Fruit fly (Drosophila melanogaster): ENCODE data around the gene CG44142.

Gene CG44142

DNA sequence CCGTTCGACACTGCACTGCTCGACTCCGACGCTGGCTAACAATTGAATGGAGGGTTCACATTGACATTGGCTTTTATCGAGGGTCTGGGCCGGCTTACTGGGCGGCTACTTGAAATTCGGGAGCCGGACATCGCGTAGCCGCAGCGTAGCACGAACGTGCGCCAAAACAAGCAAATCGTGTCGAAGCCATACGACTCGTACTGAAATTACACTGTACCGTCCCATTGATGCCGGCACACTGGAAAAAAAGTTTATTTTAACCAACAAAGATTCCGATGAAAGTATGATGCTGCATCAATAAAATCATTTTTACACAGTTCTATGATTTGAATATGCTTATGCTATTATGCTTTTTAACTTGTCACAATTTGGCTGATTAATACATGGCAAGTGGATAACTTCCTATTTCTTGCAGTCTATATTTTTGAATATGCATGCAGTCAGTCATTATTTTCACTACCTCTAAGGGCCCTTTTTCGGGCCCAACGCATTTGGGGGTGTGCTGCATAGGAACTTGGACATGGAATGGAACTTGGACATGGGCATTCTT, 24.1 kb downstream of the CG44142 start, which contains the start of gene apn:
Gene apn, minus strand, starts transcription at position 51 of the 550 bp plus-strand sequence.
- TF ChIP-seq CG34367 (tag; optimal IDR thresholded peaks at IDR 0.05) (no peak), CG17806 (tag; optimal IDR thresholded peaks at IDR 0.05) (no peak), Pif1A (GFP tag; optimal IDR thresholded peaks at IDR 0.05) (no peak), CG4496 (GFP tag; IDR thresholded peaks at IDR 0.05) (no peak), EcR (GFP tag; optimal IDR thresholded peaks at IDR 0.05) (no peak), Snoo (tag; optimal IDR thresholded peaks at IDR 0.05) (no peak), Pif1B (GFP tag; optimal IDR thresholded peaks at IDR 0.05) (no peak), CG13204 (GFP tag; optimal IDR thresholded peaks at IDR 0.05) (no peak), D1 (tag; optimal IDR thresholded peaks at IDR 0.05) (no peak), CG8301 (tag; optimal IDR thresholded peaks at IDR 0.05) (no peak)

DNA sequence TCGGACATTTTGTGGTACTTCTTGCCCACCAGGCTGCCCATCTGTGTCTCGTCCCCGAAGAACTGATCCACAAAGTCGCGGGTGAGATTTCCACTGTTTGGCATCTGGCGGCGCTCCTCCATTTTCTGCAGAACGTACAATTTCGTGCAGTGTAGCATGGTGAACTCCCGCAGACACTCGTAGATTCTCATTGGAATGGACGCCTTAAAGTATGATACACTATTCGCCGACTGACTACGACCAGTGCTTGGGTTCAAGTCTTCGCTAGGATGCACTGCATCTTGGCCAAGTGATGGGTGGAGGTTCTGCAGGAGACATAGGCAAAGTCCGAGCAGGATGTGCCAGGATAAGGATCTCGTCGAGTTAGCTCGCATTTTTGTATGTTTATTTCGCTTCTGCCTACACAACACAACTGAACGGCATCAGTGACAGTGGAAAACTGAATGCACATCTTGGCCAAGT, 26.8 kb downstream of the CG44142 start, which contains the start of gene CG15888:
Gene CG15888, minus strand, starts transcription at position 412 of the 462 bp plus-strand sequence.
- TF ChIP-seq fd96Ca (GFP tag; IDR thresholded peaks at IDR 0.05) (no peak), Snoo (tag; optimal IDR thresholded peaks at IDR 0.05) (no peak), CG14655 (GFP tag; optimal IDR thresholded peaks at IDR 0.05) (no peak), Pif1B (GFP tag; optimal IDR thresholded peaks at IDR 0.05) (no peak), CG34367 (tag; optimal IDR thresholded peaks at IDR 0.05) (no peak), D1 (tag; optimal IDR thresholded peaks at IDR 0.05) (no peak), EcR (GFP tag; optimal IDR thresholded peaks at IDR 0.05) (no peak), Pif1A (GFP tag; optimal IDR thresholded peaks at IDR 0.05) (no peak), CG17806 (tag; optimal IDR thresholded peaks at IDR 0.05) (no peak), CG13204 (GFP tag; optimal IDR thresholded peaks at IDR 0.05) (no peak)

DNA sequence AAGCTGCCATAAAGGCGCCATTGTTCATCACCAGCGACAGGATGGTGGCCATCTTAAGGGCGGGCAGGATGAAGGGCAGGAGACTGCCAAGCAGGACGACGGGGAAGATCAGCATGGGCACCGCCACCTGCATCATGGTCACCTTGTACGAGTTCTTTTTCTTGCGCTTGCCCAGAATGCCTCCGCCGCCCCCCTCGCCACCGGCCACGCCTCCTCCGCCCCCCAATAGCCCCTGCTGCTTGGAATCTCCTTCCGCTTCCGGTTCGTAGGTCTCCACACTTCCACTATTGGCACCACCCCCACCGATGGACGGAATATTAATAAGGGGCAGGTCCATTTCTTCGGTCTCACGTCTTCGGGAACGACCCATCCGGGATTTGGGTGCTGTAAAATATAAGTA, 27.9 kb downstream of the CG44142 start:
- no peak for TF ChIP-seq rn (GFP tag; IDR thresholded peaks at IDR 0.05)
- no peak for TF ChIP-seq CG4496 (GFP tag; IDR thresholded peaks at IDR 0.05)
- no peak for TF ChIP-seq CG32121 (GFP tag; IDR thresholded peaks at IDR 0.05)
- TF ChIP-seq Pif1B (GFP tag; optimal IDR thresholded peaks at IDR 0.05) = no peak
- TF ChIP-seq EcR (GFP tag; optimal IDR thresholded peaks at IDR 0.05) = no peak
- no peak for TF ChIP-seq CG10348 (GFP tag; IDR thresholded peaks at IDR 0.05)
- no peak for TF ChIP-seq CG9948 (tag; optimal IDR thresholded peaks at IDR 0.05)
- TF ChIP-seq D1 (tag; optimal IDR thresholded peaks at IDR 0.05) = no peak
- TF ChIP-seq Pif1A (GFP tag; optimal IDR thresholded peaks at IDR 0.05) = no peak
- TF ChIP-seq CG13204 (GFP tag; optimal IDR thresholded peaks at IDR 0.05) = no peak
- TF ChIP-seq CG8159 (tag; optimal IDR thresholded peaks at IDR 0.05) = no peak
- no peak for TF ChIP-seq CG8301 (tag; optimal IDR thresholded peaks at IDR 0.05)
- no peak for TF ChIP-seq CG17806 (tag; optimal IDR thresholded peaks at IDR 0.05)
- TF ChIP-seq CG34367 (tag; optimal IDR thresholded peaks at IDR 0.05) = no peak
- TF ChIP-seq gl (tag; optimal IDR thresholded peaks at IDR 0.05) = no peak

DNA sequence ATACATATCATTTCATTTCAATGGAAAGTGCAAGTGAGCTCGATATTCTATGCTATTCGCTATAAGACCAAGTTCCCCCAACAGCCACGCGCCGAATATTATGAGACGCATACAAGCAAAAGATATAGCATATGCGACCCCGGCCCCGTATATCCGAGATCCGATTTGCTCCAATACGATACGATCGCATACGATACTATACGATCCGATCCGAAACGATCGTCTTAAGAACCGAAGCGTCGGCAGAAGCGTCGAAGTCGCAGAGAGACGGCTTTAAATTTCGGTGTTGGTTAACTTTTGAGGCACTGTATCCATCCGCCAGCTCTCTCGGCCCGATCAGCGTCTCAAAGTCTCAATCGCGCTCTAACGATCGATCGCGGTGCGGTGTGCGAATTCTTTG, 33.6 kb downstream of the CG44142 start, which contains the start of gene CG8630:
Gene CG8630, plus strand, starts transcription at position 303 of the 400 bp plus-strand sequence.
- TF ChIP-seq Pif1B (GFP tag; optimal IDR thresholded peaks at IDR 0.05) (no peak), CG4496 (GFP tag; IDR thresholded peaks at IDR 0.05) (0 out of 3 replicates have a peak, but pooled peaks have one; percentile 12)

DNA sequence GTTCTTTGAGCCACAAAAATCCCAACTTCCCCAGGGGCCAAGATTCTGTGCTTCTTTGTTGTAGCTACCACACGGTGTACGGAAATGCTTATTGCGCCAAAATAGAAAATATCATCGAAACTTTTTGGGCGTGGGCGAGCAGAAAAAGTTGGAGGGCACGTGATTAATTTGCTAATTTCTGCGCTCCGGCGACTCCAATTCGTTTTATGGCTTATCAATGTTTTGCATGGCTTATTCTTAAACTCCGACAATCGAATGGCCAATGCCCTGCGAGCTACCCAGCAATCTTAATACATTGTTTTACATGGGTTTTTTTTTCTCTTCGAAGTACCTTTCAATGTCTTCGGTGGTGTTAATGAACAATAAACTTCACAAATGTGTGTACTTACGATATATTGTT, 37.5 kb downstream of the CG44142 start:
- TF ChIP-seq CG14655 (GFP tag; optimal IDR thresholded peaks at IDR 0.05) = no peak
- TF ChIP-seq CG8159 (tag; optimal IDR thresholded peaks at IDR 0.05) = no peak
- no peak for TF ChIP-seq CG15710 (tag; optimal IDR thresholded peaks at IDR 0.05)
- TF ChIP-seq CG9948 (tag; optimal IDR thresholded peaks at IDR 0.05) = no peak
- TF ChIP-seq CG32121 (GFP tag; IDR thresholded peaks at IDR 0.05) = no peak
- no peak for TF ChIP-seq Pif1B (GFP tag; optimal IDR thresholded peaks at IDR 0.05)
- no peak for TF ChIP-seq Pif1A (GFP tag; optimal IDR thresholded peaks at IDR 0.05)

DNA sequence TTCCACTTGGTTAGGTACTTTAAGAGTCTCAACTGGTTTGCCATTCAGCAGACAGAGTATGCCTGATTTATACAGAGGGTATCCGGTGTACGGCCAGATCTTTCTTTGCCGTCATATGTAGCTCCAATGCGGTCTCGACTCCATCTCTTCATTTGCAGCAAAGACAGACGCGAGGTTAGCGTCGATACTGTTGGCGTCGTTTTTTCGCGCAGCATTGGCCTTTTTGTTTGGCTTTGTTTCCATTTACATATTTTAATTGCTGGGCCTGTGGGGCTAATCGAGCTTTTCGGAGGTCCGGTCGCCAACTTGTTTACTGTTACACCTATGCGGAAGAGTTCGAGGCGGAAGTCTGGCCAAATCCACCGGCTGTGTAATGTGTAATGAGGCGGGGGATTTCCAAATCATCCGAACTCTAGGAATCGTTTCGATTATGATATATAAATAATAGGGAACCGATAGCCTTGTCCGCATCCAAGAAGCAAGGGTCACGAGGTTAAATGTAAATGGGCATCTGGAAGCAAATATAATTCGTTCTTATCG, 38.7 kb downstream of the CG44142 start:
- TF ChIP-seq Snoo (tag; optimal IDR thresholded peaks at IDR 0.05) = no peak
- TF ChIP-seq Ets98B (GFP tag; IDR thresholded peaks at IDR 0.05) = peak; percentile 13; the same call in 1 of the 2 replicates
- no peak for TF ChIP-seq EcR (GFP tag; optimal IDR thresholded peaks at IDR 0.05)
- TF ChIP-seq Pif1A (GFP tag; optimal IDR thresholded peaks at IDR 0.05) = no peak
- no peak for TF ChIP-seq CG8159 (tag; optimal IDR thresholded peaks at IDR 0.05)
- TF ChIP-seq CG32121 (GFP tag; IDR thresholded peaks at IDR 0.05) = no peak
- no peak for TF ChIP-seq fd96Ca (GFP tag; IDR thresholded peaks at IDR 0.05)
- no peak for TF ChIP-seq CG17806 (tag; optimal IDR thresholded peaks at IDR 0.05)
- no peak for TF ChIP-seq CG14655 (GFP tag; optimal IDR thresholded peaks at IDR 0.05)

DNA sequence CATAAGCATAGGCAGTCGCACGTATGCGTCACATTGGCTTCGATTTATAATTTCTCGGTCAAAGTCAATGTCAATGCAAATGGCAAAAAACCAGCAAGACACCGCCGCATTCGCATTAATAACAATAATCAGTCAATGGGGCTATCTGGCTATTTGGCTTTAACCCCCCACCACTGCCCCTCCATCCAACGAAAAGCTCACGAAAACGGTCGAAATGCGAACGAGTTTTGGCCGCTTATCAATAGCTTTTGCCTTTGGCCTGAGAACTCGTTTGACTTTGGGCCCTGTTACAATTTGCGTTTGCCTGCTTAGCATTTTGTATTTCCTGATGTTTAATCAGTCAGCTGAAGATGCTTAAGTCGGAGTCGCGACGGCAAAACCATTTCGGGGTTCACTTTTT, 39.5 kb downstream of the CG44142 start:
- no peak for TF ChIP-seq fd96Ca (GFP tag; IDR thresholded peaks at IDR 0.05)
- no peak for TF ChIP-seq Snoo (tag; optimal IDR thresholded peaks at IDR 0.05)
- no peak for TF ChIP-seq CG32121 (GFP tag; IDR thresholded peaks at IDR 0.05)
- TF ChIP-seq CG13204 (GFP tag; optimal IDR thresholded peaks at IDR 0.05) = no peak
